Worm (Caenorhabditis elegans) whole organism, late embryonic: ENCODE data around the gene arv-1.
A peak's percentile ranks its signal among the peaks of the same experiment; 100 is the strongest.
"Not testable (repeated sequence)": the region's sequence is repeated elsewhere in the genome, so short reads cannot be mapped to it uniquely, and the experiment has no call there.

Experiments used
- C08G9.2 ChIP-seq: sonication (generic microtip); optimal IDR thresholded peaks from 2 replicates; lab custom pipeline; 2016; ENCODE audit warnings: mild to moderate bottlenecking, missing genetic modification characterization, moderate library complexity, missing compliant biosample characterization
- C38D4.7 ChIP-seq: fragments of 200-800 bp; sonication (Bioruptor generic); optimal IDR thresholded peaks from 2 replicates; lab custom pipeline; 2018; ENCODE audit warnings: mild to moderate bottlenecking, missing genetic modification characterization, moderate library complexity, missing compliant biosample characterization
- F13H6.1 ChIP-seq: sonication (generic microtip); optimal IDR thresholded peaks from 2 replicates; lab custom pipeline; 2016; ENCODE audit warnings: missing genetic modification characterization, missing compliant biosample characterization
- Y22D7AL.16 ChIP-seq: sonication (generic microtip); optimal IDR thresholded peaks from 2 replicates; lab custom pipeline; 2016; ENCODE audit warnings: missing genetic modification characterization, missing compliant biosample characterization
- ahr-1 ChIP-seq: sonication (generic microtip); optimal IDR thresholded peaks from 2 replicates; lab custom pipeline; 2016; ENCODE audit warnings: missing genetic modification characterization, missing compliant biosample characterization
- ama-1 ChIP-seq: fragments of 150-350 bp; optimal IDR thresholded peaks from 2 replicates; lab custom pipeline; 2014
- ceh-14 ChIP-seq: sonication (generic microtip); optimal IDR thresholded peaks from 2 replicates; lab custom pipeline; 2016; ENCODE audit warnings: missing genotype, missing genetic modification characterization, missing compliant biosample characterization
- ceh-18 ChIP-seq: sonication (generic microtip); optimal IDR thresholded peaks from 2 replicates; lab custom pipeline; 2016; ENCODE audit warnings: missing genetic modification characterization, missing compliant biosample characterization
- ceh-22 ChIP-seq: sonication (generic microtip); optimal IDR thresholded peaks from 2 replicates; lab custom pipeline; 2017; ENCODE audit warnings: missing biosample characterization, missing genetic modification characterization
- ceh-24 ChIP-seq: sonication (generic microtip); optimal IDR thresholded peaks from 2 replicates; lab custom pipeline; 2016; ENCODE audit warnings: mild to moderate bottlenecking, missing genetic modification characterization, missing compliant biosample characterization
- ceh-30 ChIP-seq: fragments of 150-350 bp; optimal IDR thresholded peaks from 2 replicates; lab custom pipeline; 2014; ENCODE audit warnings: missing biosample characterization, missing genetic modification characterization
- ceh-31 ChIP-seq: sonication (generic microtip); optimal IDR thresholded peaks from 2 replicates; lab custom pipeline; 2016; ENCODE audit warnings: missing genetic modification characterization, missing compliant biosample characterization
- ceh-34 ChIP-seq: sonication (generic microtip); optimal IDR thresholded peaks from 2 replicates; lab custom pipeline; 2016; ENCODE audit warnings: mild to moderate bottlenecking, missing genetic modification characterization, missing compliant biosample characterization
- ceh-45 ChIP-seq: fragments of 200-800 bp; sonication (Bioruptor generic); IDR thresholded peaks from 2 replicates; pipeline ENCODE4 v1.3.6; 2022; ENCODE audit warnings: missing genetic modification reagents, missing genetic modification characterization, missing compliant biosample characterization
- ceh-48 ChIP-seq: sonication (generic microtip); optimal IDR thresholded peaks from 2 replicates; lab custom pipeline; 2016; ENCODE audit warnings: missing genetic modification characterization, inconsistent platforms, missing compliant biosample characterization
- ceh-6 ChIP-seq: fragments of 200-800 bp; sonication (Bioruptor generic); optimal IDR thresholded peaks from 2 replicates; lab custom pipeline; 2018; ENCODE audit warnings: mild to moderate bottlenecking, missing genetic modification characterization, missing compliant biosample characterization
- dmd-4 ChIP-seq: sonication (generic microtip); optimal IDR thresholded peaks from 2 replicates; lab custom pipeline; 2016; ENCODE audit warnings: borderline replicate concordance, missing genetic modification characterization, missing compliant biosample characterization
- ets-4 ChIP-seq: sonication (generic microtip); optimal IDR thresholded peaks from 2 replicates; lab custom pipeline; 2016; ENCODE audit warnings: missing genetic modification characterization, missing compliant biosample characterization
- eyg-1 ChIP-seq: sonication (generic microtip); optimal IDR thresholded peaks from 2 replicates; lab custom pipeline; 2016; ENCODE audit warnings: missing genotype, missing genetic modification characterization, missing compliant biosample characterization
- fax-1 ChIP-seq: sonication (generic microtip); optimal IDR thresholded peaks from 2 replicates; lab custom pipeline; 2016; ENCODE audit warnings: missing genotype, missing genetic modification characterization, missing compliant biosample characterization
- gmeb-2 ChIP-seq: sonication (generic microtip); optimal IDR thresholded peaks from 2 replicates; lab custom pipeline; 2016; ENCODE audit warnings: missing genetic modification characterization, inconsistent platforms, missing compliant biosample characterization
- hlh-13 ChIP-seq: fragments of 200-800 bp; sonication (Bioruptor generic); optimal IDR thresholded peaks from 2 replicates; lab custom pipeline; 2018; ENCODE audit warnings: mild to moderate bottlenecking, missing genetic modification characterization, missing compliant biosample characterization
- hlh-15 ChIP-seq: sonication (generic microtip); optimal IDR thresholded peaks from 2 replicates; lab custom pipeline; 2016; ENCODE audit warnings: missing genetic modification characterization, missing compliant biosample characterization
- hlh-8 ChIP-seq: sonication (generic microtip); optimal IDR thresholded peaks from 2 replicates; lab custom pipeline; 2016; ENCODE audit warnings: missing genotype, missing genetic modification characterization, missing compliant biosample characterization
- lim-6 ChIP-seq: sonication (generic microtip); optimal IDR thresholded peaks from 2 replicates; lab custom pipeline; 2016; ENCODE audit warnings: missing genetic modification characterization, missing compliant biosample characterization
- madf-2 ChIP-seq: sonication (generic microtip); optimal IDR thresholded peaks from 2 replicates; lab custom pipeline; 2017; ENCODE audit warnings: missing genetic modification characterization, missing compliant biosample characterization
- mec-3 ChIP-seq: sonication (generic microtip); optimal IDR thresholded peaks from 2 replicates; lab custom pipeline; 2016; ENCODE audit warnings: borderline replicate concordance, missing genetic modification characterization, missing compliant biosample characterization
- nhr-11 ChIP-seq: fragments of 150-350 bp; optimal IDR thresholded peaks from 2 replicates; lab custom pipeline; 2014; ENCODE audit warnings: missing biosample characterization, missing genetic modification characterization
- nhr-232 ChIP-seq: sonication (generic microtip); optimal IDR thresholded peaks from 2 replicates; lab custom pipeline; 2016; ENCODE audit warnings: missing genetic modification characterization, missing compliant biosample characterization
- npax-4 ChIP-seq: sonication (generic microtip); optimal IDR thresholded peaks from 2 replicates; lab custom pipeline; 2016; ENCODE audit warnings: missing genetic modification characterization, missing compliant biosample characterization
- pat-9 ChIP-seq: fragments of 200-800 bp; sonication (Bioruptor generic); optimal IDR thresholded peaks from 2 replicates; lab custom pipeline; 2018; ENCODE audit warnings: mild to moderate bottlenecking, missing genetic modification characterization, moderate library complexity, missing compliant biosample characterization
- pha-2 ChIP-seq: sonication (generic microtip); optimal IDR thresholded peaks from 2 replicates; lab custom pipeline; 2017; ENCODE audit warnings: mild to moderate bottlenecking, missing genetic modification characterization, missing compliant biosample characterization
- pha-4 ChIP-seq: fragments of 150-350 bp; optimal IDR thresholded peaks from 2 replicates; lab custom pipeline; 2018; ENCODE audit warnings: missing biosample characterization, missing genetic modification reagents, missing genetic modification characterization
- pros-1 ChIP-seq: fragments of 150-350 bp; optimal IDR thresholded peaks from 2 replicates; lab custom pipeline; 2014; ENCODE audit warnings: missing biosample characterization, missing genetic modification reagents, missing genetic modification characterization
- rnt-1 ChIP-seq: sonication (generic microtip); optimal IDR thresholded peaks from 2 replicates; lab custom pipeline; 2016; ENCODE audit warnings: missing genetic modification characterization, missing compliant biosample characterization
- sdc-2 ChIP-seq: sonication (generic microtip); optimal IDR thresholded peaks from 2 replicates; lab custom pipeline; 2016; ENCODE audit warnings: missing genotype, missing genetic modification characterization, missing compliant biosample characterization
- sox-2 ChIP-seq: fragments of 200-800 bp; sonication (Bioruptor generic); IDR thresholded peaks from 2 replicates; pipeline ENCODE4 v1.3.6; 2022; ENCODE audit warnings: missing genetic modification reagents, missing genetic modification characterization, missing compliant biosample characterization
- syd-9 ChIP-seq: sonication (generic microtip); optimal IDR thresholded peaks from 2 replicates; lab custom pipeline; 2016; ENCODE audit warnings: mild to moderate bottlenecking, missing genetic modification characterization, moderate library complexity, missing compliant biosample characterization
- tbx-2 ChIP-seq: sonication (generic microtip); optimal IDR thresholded peaks from 2 replicates; lab custom pipeline; 2016; ENCODE audit warnings: missing genetic modification characterization, missing compliant biosample characterization
- tbx-7 ChIP-seq: sonication (generic microtip); optimal IDR thresholded peaks from 2 replicates; lab custom pipeline; 2016; ENCODE audit warnings: missing genotype, missing genetic modification characterization, missing compliant biosample characterization
- unc-3 ChIP-seq, 2 experiments: fragments of 200-800 bp in 1 of 2; sonication (Bioruptor generic) in 1 of 2; sonication (generic microtip) in 1 of 2; conservative IDR thresholded peaks in 1 of 2; optimal IDR thresholded peaks in 1 of 2; 2 replicates each; pipeline versions ENCODE4 v1.3.6 to Lab custom; 2016 to 2022; ENCODE audit warnings: missing compliant biosample characterization in 2 of 2, missing genetic modification characterization in 2 of 2, missing genetic modification reagents in 1 of 2
- unc-42 ChIP-seq: sonication (generic microtip); optimal IDR thresholded peaks from 2 replicates; lab custom pipeline; 2016; ENCODE audit warnings: missing genotype, missing genetic modification characterization, missing compliant biosample characterization
- unc-86 ChIP-seq: sonication (generic microtip); optimal IDR thresholded peaks from 2 replicates; lab custom pipeline; 2016; ENCODE audit warnings: missing genetic modification characterization, missing compliant biosample characterization

Gene arv-1

ce11 chrII:10248355-10249041, 47.9 kb upstream of the arv-1 start, which contains the start of gene atad-3 (continued):
- TF ChIP-seq F13H6.1 (tag; lab: Kevin White, UChicago) (peak; percentile 95), mec-3 (peak; percentile 91), pros-1 (tag; lab: Kevin White, UChicago) (no peak), pha-2 (tag; lab: Kevin White, UChicago) (peak; percentile 55), tbx-2 (tag; lab: Kevin White, UChicago) (peak; percentile 99), sox-2 (GFP tag; lab: Robert Waterston, UW) (peak; percentile 76), pat-9 (tag; lab: Kevin White, UChicago) (peak; percentile 58), nhr-11 (tag; lab: Kevin White, UChicago) (no peak), rnt-1 (peak; percentile 97), syd-9 (peak; percentile 84), hlh-8 (tag; lab: Kevin White, UChicago) (peak; percentile 93), unc-42 (tag; lab: Kevin White, UChicago) (peak; percentile 93), ahr-1 (tag; lab: Kevin White, UChicago) (peak; percentile 91), npax-4 (peak; percentile 17), ceh-22 (tag; lab: Kevin White, UChicago) (no peak), ceh-34 (tag; lab: Kevin White, UChicago) (peak; percentile 97), sdc-2 (tag; lab: Kevin White, UChicago) (peak; percentile 69), unc-86 (tag; lab: Kevin White, UChicago) (peak; percentile 89), eyg-1 (tag; lab: Kevin White, UChicago) (peak; percentile 39), ets-4 (tag; lab: Kevin White, UChicago) (peak; percentile 92), gmeb-2 (tag; lab: Kevin White, UChicago) (peak; percentile 68), madf-2 (tag; lab: Kevin White, UChicago) (peak; percentile 86), ceh-48 (tag; lab: Kevin White, UChicago) (peak; percentile 65), dmd-4 (peak; percentile 89), Y22D7AL.16 (tag; lab: Kevin White, UChicago) (peak; percentile 56), ama-1 (no peak), C38D4.7 (GFP tag; lab: Kevin White, UChicago) (peak; percentile 55), hlh-13 (peak; percentile 60)

DNA sequence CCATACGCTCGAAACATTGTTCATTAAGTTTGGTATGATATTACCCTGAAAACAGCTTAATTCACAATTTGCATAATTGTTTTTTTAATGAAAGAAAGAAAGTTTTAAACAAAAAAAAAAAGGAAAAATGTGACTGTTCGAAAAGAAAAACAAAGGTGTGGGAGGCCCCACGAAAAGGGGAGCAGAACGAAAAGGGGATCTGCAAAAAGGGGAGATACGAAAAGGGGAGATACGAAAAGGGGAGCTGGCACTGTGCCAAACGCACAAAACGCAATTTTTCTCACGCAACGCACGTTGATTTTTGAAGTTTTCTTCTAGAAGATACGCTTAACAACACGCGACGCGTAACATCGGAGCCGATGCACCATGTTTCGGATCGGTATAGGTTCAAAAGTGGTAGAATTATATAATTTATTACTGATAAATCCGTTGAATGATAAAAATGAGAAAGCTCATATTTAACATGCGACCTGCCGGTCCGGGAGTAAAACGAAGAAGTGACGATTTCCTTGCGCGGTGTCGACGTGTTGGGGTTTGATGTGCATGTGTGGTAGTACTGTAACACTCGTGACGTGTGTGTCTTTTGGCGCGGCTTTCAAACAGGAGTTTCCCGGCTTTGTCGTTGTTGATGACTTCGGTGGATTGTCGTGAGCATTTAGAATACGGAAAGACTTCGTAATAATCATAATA, 47.1 kb upstream of the arv-1 start, which contains the start of gene nrde-2:
Gene nrde-2, minus strand, starts transcription at position 45 of the 690 bp plus-strand sequence.
- TF ChIP-seq unc-3 (GFP tag; conservative IDR thresholded peaks at IDR 0.05; lab: Robert Waterston, UW) (peak; percentile 45; the same call in 1 of the 2 replicates), tbx-2 (tag; lab: Kevin White, UChicago) (peak; percentile 43), C08G9.2 (tag; lab: Kevin White, UChicago) (peak; percentile 5), ceh-45 (GFP tag; lab: Robert Waterston, UW) (0 out of 2 replicates have a peak, but pooled peaks have one; percentile 44), tbx-7 (peak; percentile 22), rnt-1 (peak; percentile 5), ets-4 (tag; lab: Kevin White, UChicago) (peak; percentile 5), ceh-31 (peak; percentile 70)
- not testable (repeated sequence) for TF ChIP-seq unc-3 (tag; optimal IDR thresholded peaks at IDR 0.05; lab: Kevin White, UChicago)

DNA sequence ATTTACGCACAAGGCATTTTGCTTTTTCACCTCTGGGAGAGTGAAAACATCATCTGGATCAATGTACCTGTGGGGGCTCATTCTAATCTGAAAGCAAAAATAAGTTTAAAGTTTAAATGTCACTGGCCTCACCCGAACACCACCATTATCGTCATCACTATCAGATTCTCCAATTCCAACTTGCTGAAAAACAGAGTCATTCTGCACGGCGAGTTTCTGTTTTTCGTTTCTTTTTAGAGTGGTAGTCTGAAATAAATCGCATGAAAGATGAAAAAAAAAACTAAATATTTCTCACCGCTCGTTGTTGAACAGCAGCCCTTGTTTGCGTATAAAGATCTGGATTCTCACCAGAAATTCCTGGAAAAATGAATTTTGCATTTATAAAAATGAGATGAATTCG, 46.5 kb upstream of the arv-1 start:
- TF ChIP-seq ceh-18 (tag; lab: Kevin White, UChicago), result no peak
- TF ChIP-seq fax-1, result no peak
- TF ChIP-seq dmd-4, result no peak
- TF ChIP-seq nhr-11 (tag; lab: Kevin White, UChicago), result no peak
- no peak for TF ChIP-seq ceh-14 (tag; lab: Kevin White, UChicago)
- no peak for TF ChIP-seq hlh-15 (tag; lab: Kevin White, UChicago)
- no peak for TF ChIP-seq ceh-24 (tag; lab: Kevin White, UChicago)
- TF ChIP-seq F13H6.1 (tag; lab: Kevin White, UChicago), result no peak
- no peak for TF ChIP-seq ceh-30 (tag; lab: Kevin White, UChicago)
- TF ChIP-seq hlh-13, result no peak
- TF ChIP-seq ceh-34 (tag; lab: Kevin White, UChicago), result no peak
- no peak for TF ChIP-seq ceh-6 (GFP tag; lab: Kevin White, UChicago)
- TF ChIP-seq npax-4, result no peak
- no peak for TF ChIP-seq rnt-1
- TF ChIP-seq ceh-45 (GFP tag; lab: Robert Waterston, UW), result no peak
- no peak for TF ChIP-seq pha-4 (tag; lab: Kevin White, UChicago)
- no peak for TF ChIP-seq nhr-232
- no peak for TF ChIP-seq lim-6 (tag; lab: Kevin White, UChicago)
